Fruit fly (Drosophila melanogaster): ENCODE results near the gene CG34041.

DNA sequence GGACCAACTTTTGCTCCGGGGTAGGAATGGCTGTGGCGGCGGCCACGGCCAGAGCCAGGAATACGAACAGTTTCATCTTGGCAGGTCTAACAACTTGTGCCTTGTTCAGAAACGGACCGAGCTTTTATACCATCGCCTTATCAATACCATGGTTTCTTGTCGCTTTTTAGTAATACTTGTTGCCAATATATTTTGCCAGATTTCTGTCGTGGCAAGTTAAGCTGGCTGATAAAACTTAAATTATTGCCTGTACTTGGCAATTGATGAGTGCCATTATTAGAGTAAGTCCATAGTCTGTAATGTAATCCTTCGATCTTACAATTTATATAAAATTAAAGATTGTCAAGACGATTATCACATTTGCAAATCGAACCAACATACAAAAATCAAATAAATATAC is 20.0 kb upstream of the CG34041 start, which contains the start of gene Jon99Fii:
- TF ChIP-seq CG33017 (tag; optimal IDR thresholded peaks at IDR 0.05) (no peak), CG12768 (GFP tag; optimal IDR thresholded peaks at IDR 0.05) (no peak), toe (GFP tag; optimal IDR thresholded peaks at IDR 0.05) (no peak), CG1620 (GFP tag; optimal IDR thresholded peaks at IDR 0.05) (no peak), Hr96 (GFP tag; optimal IDR thresholded peaks at IDR 0.05) (no peak), pad (GFP tag; optimal IDR thresholded peaks at IDR 0.05) (no peak), tj (GFP tag; optimal IDR thresholded peaks at IDR 0.05) (no peak), Crg-1 (GFP tag; optimal IDR thresholded peaks at IDR 0.05) (no peak), Mnt (GFP tag; optimal IDR thresholded peaks at IDR 0.05) (no peak), ovo (GFP tag; optimal IDR thresholded peaks at IDR 0.05) (no peak), kay (GFP tag; ENCODE audit: borderline replicate concordance) (no peak), CG7101 (tag; optimal IDR thresholded peaks at IDR 0.05) (no peak)

Measured in whole organism, adult.